Fruit fly (Drosophila melanogaster): ENCODE data around the gene CG2909.

dm6 chrX:10347979-10348692 lies 21.9 kb downstream of the CG2909 start:
- TF ChIP-seq kay (GFP tag; ENCODE audit: borderline replicate concordance) (no peak), ovo (GFP tag; optimal IDR thresholded peaks at IDR 0.05) (no peak), CG1620 (GFP tag; optimal IDR thresholded peaks at IDR 0.05) (no peak), CG14711 (tag; optimal IDR thresholded peaks at IDR 0.05) (no peak), CG5204 (GFP tag; optimal IDR thresholded peaks at IDR 0.05) (no peak), CG33017 (tag; optimal IDR thresholded peaks at IDR 0.05) (no peak)
